Worm (Caenorhabditis elegans) whole organism, L3 larva: ENCODE results near the gene math-1.

Source experiments
- egl-27 ChIP-seq: sonication (generic microtip); optimal IDR thresholded peaks from 4 replicates; lab custom pipeline; 2017; ENCODE audit warnings: missing biosample characterization, missing genetic modification reagents, missing genetic modification characterization
- elt-1 ChIP-seq: fragments of 150-350 bp; optimal IDR thresholded peaks from 2 replicates; lab custom pipeline; 2014; ENCODE audit warnings: missing biosample characterization, missing genetic modification characterization
- elt-3 ChIP-seq, 3 experiments: fragments of 150-350 bp in 1 of 3; sonication (generic microtip) in 2 of 3; optimal IDR thresholded peaks; 2 replicates in 2 of 3; 4 replicates in 1 of 3; lab custom pipeline; 2014 to 2017; ENCODE audit warnings: missing biosample characterization in 3 of 3, missing genetic modification characterization in 3 of 3
- fos-1 ChIP-seq: fragments of 150-350 bp; optimal IDR thresholded peaks from 2 replicates; lab custom pipeline; 2014; ENCODE audit warnings: missing biosample characterization, missing genetic modification characterization
- jun-1 ChIP-seq: fragments of 150-350 bp; optimal IDR thresholded peaks from 2 replicates; lab custom pipeline; 2014; ENCODE audit warnings: missing biosample characterization, missing genetic modification reagents, missing genetic modification characterization
- lin-15B ChIP-seq: fragments of 150-350 bp; optimal IDR thresholded peaks from 2 replicates; lab custom pipeline; 2014; ENCODE audit warnings: missing biosample characterization, missing genetic modification characterization
- nhr-25 ChIP-seq: sonication (generic microtip); optimal IDR thresholded peaks from 2 replicates; lab custom pipeline; 2017; ENCODE audit warnings: missing biosample characterization, missing genetic modification characterization
- nhr-28 ChIP-seq: fragments of 150-350 bp; optimal IDR thresholded peaks from 2 replicates; lab custom pipeline; 2014; ENCODE audit warnings: missing biosample characterization, missing genetic modification characterization
- nhr-76 ChIP-seq: fragments of 150-350 bp; sonication (generic microtip); optimal IDR thresholded peaks from 5 replicates; lab custom pipeline; 2014; ENCODE audit warnings: missing biosample characterization, missing genetic modification characterization
- pqm-1 ChIP-seq: fragments of 150-350 bp; optimal IDR thresholded peaks from 2 replicates; lab custom pipeline; 2017; ENCODE audit warnings: missing biosample characterization, missing genetic modification characterization, inconsistent platforms
- snpc-4 ChIP-seq: fragments of 150-350 bp; optimal IDR thresholded peaks from 2 replicates; lab custom pipeline; 2014; ENCODE audit warnings: missing biosample characterization, missing genetic modification characterization

DNA sequence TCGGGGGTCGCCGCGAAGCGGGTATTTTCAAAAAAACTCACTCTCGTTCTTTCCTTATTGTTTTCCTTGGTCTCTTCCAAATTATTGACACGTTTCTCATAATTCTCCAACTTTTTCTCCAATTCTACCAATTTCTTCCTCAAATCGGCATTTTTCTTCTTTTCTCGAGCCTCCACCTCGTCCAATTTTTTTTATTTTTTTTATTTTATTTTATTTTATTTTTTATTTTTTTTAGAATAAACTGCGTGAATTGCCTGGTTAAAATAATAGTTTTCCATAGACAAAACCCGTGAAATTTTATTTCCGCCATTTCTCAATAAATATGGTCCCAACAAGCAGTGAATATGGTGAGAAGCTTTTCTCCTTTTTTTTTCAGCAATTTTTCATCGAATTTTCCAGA, 33.8 kb downstream of the math-1 start, which contains the start of gene F59H6.15:
- TF ChIP-seq fos-1 (no peak), jun-1 (tag; lab: Kevin White, UChicago) (no peak), egl-27 (no peak), elt-1 (no peak), elt-3 (tag; optimal IDR thresholded peaks at IDR 0.05; lab: Kevin White, UChicago) (no peak), lin-15B (tag; lab: Kevin White, UChicago) (no peak), nhr-76 (no peak), pqm-1 (no peak), nhr-25 (tag; lab: Kevin White, UChicago) (no peak), nhr-28 (tag; lab: Kevin White, UChicago) (no peak), snpc-4 (no peak)
